Worm (Caenorhabditis elegans): ENCODE data around the gene ttbk-6.
A peak's percentile ranks its signal among the peaks of the same experiment; 100 is the strongest.

Gene ttbk-6

DNA sequence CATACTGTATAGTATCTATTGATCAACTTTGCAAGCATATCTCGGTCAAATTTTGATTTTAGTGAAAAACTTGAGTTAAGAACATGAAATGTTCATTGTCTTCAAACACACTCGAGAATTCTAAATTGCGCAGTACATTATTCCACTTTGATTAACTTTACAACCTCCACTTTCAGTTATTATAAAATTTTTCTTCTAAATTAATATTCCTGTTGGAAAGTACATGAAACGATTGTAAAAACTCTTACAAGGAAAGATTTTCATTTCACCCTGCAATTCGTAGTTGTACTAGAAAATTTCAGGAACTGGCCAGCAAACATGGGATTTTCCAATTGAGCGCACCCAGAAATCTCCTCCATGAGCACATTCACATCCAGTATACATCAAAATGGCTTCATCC is 29.8 kb upstream of the ttbk-6 start, which contains the start of gene C45G9.14:
C45G9.14 (plus strand) TSS at position 301 of the 400 bp plus-strand sequence.
- TF ChIP-seq fos-1 (tag; optimal IDR thresholded peaks at IDR 0.05) (no peak), lin-39 (tag; optimal IDR thresholded peaks at IDR 0.05) (no peak), blmp-1 (tag; optimal IDR thresholded peaks at IDR 0.05; ENCODE audit: insufficient read depth) (no peak), nhr-25 (tag; optimal IDR thresholded peaks at IDR 0.05) (no peak), lin-11 (tag; optimal IDR thresholded peaks at IDR 0.05) (no peak), Y55F3AM.14 (GFP tag; optimal IDR thresholded peaks at IDR 0.05) (no peak), skn-1 (tag; optimal IDR thresholded peaks at IDR 0.05) (no peak), ceh-82 (tag; optimal IDR thresholded peaks at IDR 0.05) (no peak), dmd-4 (tag; optimal IDR thresholded peaks at IDR 0.05) (no peak), unc-39 (tag; optimal IDR thresholded peaks at IDR 0.05) (no peak), gmeb-1 (tag; optimal IDR thresholded peaks at IDR 0.05) (no peak), ZK546.5 (tag; optimal IDR thresholded peaks at IDR 0.05) (no peak), mdl-1 (tag; optimal IDR thresholded peaks at IDR 0.05) (no peak)

DNA sequence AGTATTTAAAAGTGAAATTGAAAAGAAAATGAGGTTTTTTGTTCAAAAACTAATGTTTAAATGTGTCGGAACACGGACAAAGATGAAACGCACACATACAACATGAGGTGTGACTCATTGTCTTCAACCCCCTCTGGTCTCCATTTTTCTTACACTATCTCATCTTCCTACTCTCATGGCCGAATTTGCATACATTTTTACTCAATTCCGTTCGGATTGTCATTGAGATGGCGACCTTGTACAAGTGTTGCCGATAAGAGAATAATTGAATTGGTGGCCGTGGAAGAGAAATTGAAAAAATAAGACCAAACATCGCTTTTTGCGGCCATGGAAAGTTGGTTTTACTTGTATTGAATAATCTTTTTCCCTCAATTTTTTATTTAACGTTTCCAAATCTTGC is 27.3 kb upstream of the ttbk-6 start, which contains the start of gene txbp-3:
txbp-3 (minus strand) TSS at position 285 of the 400 bp plus-strand sequence.
- TF ChIP-seq nhr-21 (tag; optimal IDR thresholded peaks at IDR 0.05) (no peak), mdl-1 (tag; optimal IDR thresholded peaks at IDR 0.05) (no peak), nhr-25 (tag; optimal IDR thresholded peaks at IDR 0.05) (peak; percentile 79), mab-5 (tag; optimal IDR thresholded peaks at IDR 0.05) (no peak), ceh-82 (tag; optimal IDR thresholded peaks at IDR 0.05) (no peak), ztf-11 (tag; optimal IDR thresholded peaks at IDR 0.05) (no peak), unc-39 (tag; optimal IDR thresholded peaks at IDR 0.05) (no peak), aly-2 (tag; optimal IDR thresholded peaks at IDR 0.05) (no peak), nhr-10 (tag; optimal IDR thresholded peaks at IDR 0.05) (no peak), peb-1 (tag; optimal IDR thresholded peaks at IDR 0.05) (no peak), unc-55 (GFP tag; optimal IDR thresholded peaks at IDR 0.05) (peak; percentile 74), elt-3 (tag; optimal IDR thresholded peaks at IDR 0.05) (no peak), fos-1 (tag; optimal IDR thresholded peaks at IDR 0.05) (peak; percentile 99), ceh-16 (tag; optimal IDR thresholded peaks at IDR 0.05) (peak; percentile 40), gmeb-1 (tag; optimal IDR thresholded peaks at IDR 0.05) (peak; percentile 3), ztf-4 (tag; optimal IDR thresholded peaks at IDR 0.05) (no peak), nhr-11 (tag; optimal IDR thresholded peaks at IDR 0.05) (no peak), lin-11 (tag; optimal IDR thresholded peaks at IDR 0.05) (no peak), sma-3 (GFP tag; optimal IDR thresholded peaks at IDR 0.05) (no peak), nhr-77 (tag; optimal IDR thresholded peaks at IDR 0.05) (no peak), nhr-23 (tag; optimal IDR thresholded peaks at IDR 0.05) (no peak), zag-1 (tag; optimal IDR thresholded peaks at IDR 0.05) (no peak), C34F6.9 (tag; optimal IDR thresholded peaks at IDR 0.05) (peak; percentile 71), R02D3.7 (tag; optimal IDR thresholded peaks at IDR 0.05) (no peak), skn-1 (tag; optimal IDR thresholded peaks at IDR 0.05) (no peak), ZK546.5 (tag; optimal IDR thresholded peaks at IDR 0.05) (no peak), sem-4 (tag; optimal IDR thresholded peaks at IDR 0.05) (peak; percentile 17), lin-39 (tag; optimal IDR thresholded peaks at IDR 0.05) (no peak), elt-1 (tag; optimal IDR thresholded peaks at IDR 0.05) (no peak), dmd-4 (tag; optimal IDR thresholded peaks at IDR 0.05) (no peak), snpc-4 (tag; optimal IDR thresholded peaks at IDR 0.05) (peak; percentile 5), Y55F3AM.14 (GFP tag; optimal IDR thresholded peaks at IDR 0.05) (no peak), nhr-129 (tag; optimal IDR thresholded peaks at IDR 0.05) (peak; percentile 28), blmp-1 (tag; optimal IDR thresholded peaks at IDR 0.05; ENCODE audit: insufficient read depth) (no peak), lsy-2 (tag; optimal IDR thresholded peaks at IDR 0.05) (peak in 1 of 2 experiments; percentile 52), egl-27 (tag; optimal IDR thresholded peaks at IDR 0.05) (no peak), lin-13 (GFP tag; optimal IDR thresholded peaks at IDR 0.05) (peak; percentile 60), ama-1 (optimal IDR thresholded peaks at IDR 0.05) (no peak), nhr-237 (tag; optimal IDR thresholded peaks at IDR 0.05) (no peak), F13H6.1 (tag; optimal IDR thresholded peaks at IDR 0.05) (peak; percentile 36), crh-2 (tag; optimal IDR thresholded peaks at IDR 0.05) (peak; percentile 70), mbf-1 (tag; optimal IDR thresholded peaks at IDR 0.05) (no peak), nhr-12 (tag; optimal IDR thresholded peaks at IDR 0.05) (no peak), unc-62 (GFP tag; optimal IDR thresholded peaks at IDR 0.05) (no peak), nhr-6 (tag; optimal IDR thresholded peaks at IDR 0.05) (no peak), sma-9 (GFP tag; optimal IDR thresholded peaks at IDR 0.05) (peak; percentile 41), sma-9 (tag; optimal IDR thresholded peaks at IDR 0.05) (no peak), alr-1 (tag; optimal IDR thresholded peaks at IDR 0.05) (no peak), ztf-1 (GFP tag; conservative IDR thresholded peaks at IDR 0.05) (no peak)

Data from whole organism, L2 larva.